Fruit fly (Drosophila melanogaster): ENCODE measurements around the gene Vha68-2.
A peak's percentile ranks its signal among the peaks of the same experiment; 100 is the strongest.

Gene Vha68-2

DNA sequence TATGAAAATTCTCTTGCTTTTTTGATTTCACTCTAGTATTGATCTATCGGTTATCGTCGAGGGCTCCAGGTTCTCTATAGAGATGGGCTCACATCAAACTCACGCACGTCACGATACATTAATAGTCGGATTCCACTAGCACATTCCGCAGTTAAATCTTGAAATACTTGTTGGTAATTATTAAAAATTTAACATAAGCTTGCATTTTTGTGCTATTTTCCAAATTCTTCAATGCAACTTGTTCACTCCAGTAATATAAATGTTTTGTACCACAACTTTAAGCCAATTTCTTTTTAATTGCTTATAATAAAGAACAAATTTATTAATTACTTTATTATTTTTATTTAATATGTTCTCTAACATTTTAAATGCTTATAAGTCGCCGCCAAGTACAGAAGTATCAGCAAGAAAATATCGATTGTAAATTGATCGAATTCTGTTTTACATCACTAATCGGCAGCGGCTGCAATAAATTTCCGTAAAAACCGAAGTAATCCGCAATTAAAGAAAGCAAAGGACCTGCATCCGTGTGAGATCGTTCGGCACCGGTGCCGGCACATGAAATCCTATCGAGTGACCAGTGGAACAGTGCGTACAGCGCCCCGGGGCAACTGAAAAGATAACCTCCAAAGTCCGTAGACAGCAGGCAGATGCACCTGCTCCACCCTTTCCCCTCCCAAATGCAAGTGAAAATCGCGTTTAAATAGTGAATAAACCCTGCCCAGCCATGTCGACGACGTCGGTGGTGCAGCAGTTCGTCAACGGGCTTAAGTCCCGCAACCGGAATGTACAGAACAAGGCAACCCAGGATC lies 30.1 kb downstream of the Vha68-2 start, which contains the start of the genes Vha68-1 and mTor (continued):
- TF ChIP-seq ash1 (GFP tag; optimal IDR thresholded peaks at IDR 0.05): no peak
- no peak for TF ChIP-seq sug (tag; optimal IDR thresholded peaks at IDR 0.05)
- peak; percentile 61; the same call in 1 of the 2 replicates for TF ChIP-seq tna (GFP tag; IDR thresholded peaks at IDR 0.05; ENCODE audit: partially characterized antibody)
- no peak for TF ChIP-seq CG14965 (GFP tag; optimal IDR thresholded peaks at IDR 0.05; ENCODE audit: borderline replicate concordance)
- no peak for TF ChIP-seq CG1603 (tag; optimal IDR thresholded peaks at IDR 0.05)
- TF ChIP-seq CG17568 (GFP tag; optimal IDR thresholded peaks at IDR 0.05): no peak
- peak; percentile 90 for TF ChIP-seq phol (tag; optimal IDR thresholded peaks at IDR 0.05)
- TF ChIP-seq CG1024 (GFP tag; IDR thresholded peaks at IDR 0.05): peak; percentile 75
- peak; percentile 24 for TF ChIP-seq Elba2 (GFP tag; optimal IDR thresholded peaks at IDR 0.05)
- TF ChIP-seq NfI (GFP tag; optimal IDR thresholded peaks at IDR 0.05): peak; percentile 84
- peak; percentile 76 for TF ChIP-seq pho (GFP tag; optimal IDR thresholded peaks at IDR 0.05)
- peak; percentile 82 for TF ChIP-seq Dek (tag; optimal IDR thresholded peaks at IDR 0.05)
- peak; percentile 85 for TF ChIP-seq sisA (GFP tag; IDR thresholded peaks at IDR 0.05)
- no peak for TF ChIP-seq lbe (GFP tag; optimal IDR thresholded peaks at IDR 0.05)
- TF ChIP-seq caup (GFP tag; optimal IDR thresholded peaks at IDR 0.05; ENCODE audit: severe bottlenecking): peak; percentile 65
- peak; percentile 89 for TF ChIP-seq Rfx (GFP tag; IDR thresholded peaks at IDR 0.05)
- TF ChIP-seq sd (tag; optimal IDR thresholded peaks at IDR 0.05): no peak
- TF ChIP-seq org-1 (GFP tag; optimal IDR thresholded peaks at IDR 0.05): no peak
- TF ChIP-seq CG3726 (GFP tag; IDR thresholded peaks at IDR 0.05): peak; percentile 46; the same call in 1 of the 3 replicates
- no peak for TF ChIP-seq abd-A (tag; optimal IDR thresholded peaks at IDR 0.05)
- TF ChIP-seq CG34422 (GFP tag; IDR thresholded peaks at IDR 0.05): peak; percentile 74; the same call in 2 of the 3 replicates
- TF ChIP-seq HLH54F (GFP tag; optimal IDR thresholded peaks at IDR 0.05): peak; percentile 82
- peak; percentile 81 for TF ChIP-seq CG11247 (GFP tag; IDR thresholded peaks at IDR 0.05)
- TF ChIP-seq da (GFP tag; optimal IDR thresholded peaks at IDR 0.05): no peak
- peak; percentile 85 for TF ChIP-seq CG17829 (tag; optimal IDR thresholded peaks at IDR 0.05)
- peak; percentile 48 for TF ChIP-seq wor (GFP tag; IDR thresholded peaks at IDR 0.05)
- peak; percentile 97 for TF ChIP-seq Ets65A (GFP tag)
- peak; percentile 20; the same call in 1 of the 2 replicates for TF ChIP-seq Gsc (GFP tag; IDR thresholded peaks at IDR 0.05)
- TF ChIP-seq CG4707 (GFP tag; optimal IDR thresholded peaks at IDR 0.05): no peak
- TF ChIP-seq z (GFP tag; IDR thresholded peaks at IDR 0.05): no peak
- TF ChIP-seq bowl (GFP tag; IDR thresholded peaks at IDR 0.05): no peak
- peak; percentile 91 for TF ChIP-seq CG30020 (tag; optimal IDR thresholded peaks at IDR 0.05)
- TF ChIP-seq schlank (tag; optimal IDR thresholded peaks at IDR 0.05): peak; percentile 9
- TF ChIP-seq CG2889 (GFP tag; IDR thresholded peaks at IDR 0.05): peak; percentile 79; the same call in 2 of the 3 replicates
- no peak for TF ChIP-seq stwl (tag; optimal IDR thresholded peaks at IDR 0.05)
- peak; percentile 60 for TF ChIP-seq CG4854 (GFP tag; optimal IDR thresholded peaks at IDR 0.05)
- TF ChIP-seq Dp (GFP tag; optimal IDR thresholded peaks at IDR 0.05): peak; percentile 40
- TF ChIP-seq HmgD (GFP tag; optimal IDR thresholded peaks at IDR 0.05): peak; percentile 35
- peak; percentile 73 for TF ChIP-seq CG9609 (GFP tag; optimal IDR thresholded peaks at IDR 0.05)
- peak; percentile 69 for TF ChIP-seq CG10543 (GFP tag; optimal IDR thresholded peaks at IDR 0.05)
- peak; percentile 65 for TF ChIP-seq CG4730 (GFP tag; IDR thresholded peaks at IDR 0.05)
- TF ChIP-seq ase (GFP tag; IDR thresholded peaks at IDR 0.05): peak; percentile 74
- peak; percentile 31 for TF ChIP-seq eyg (GFP tag; optimal IDR thresholded peaks at IDR 0.05)
- TF ChIP-seq CG16863 (GFP tag; optimal IDR thresholded peaks at IDR 0.05): peak; percentile 63
- peak; percentile 73 for TF ChIP-seq CG15696 (tag; optimal IDR thresholded peaks at IDR 0.05)
- no peak for TF ChIP-seq CG10431 (GFP tag; optimal IDR thresholded peaks at IDR 0.05)
- TF ChIP-seq HLHmδ (GFP tag; optimal IDR thresholded peaks at IDR 0.05): no peak
- peak; percentile 36 for TF ChIP-seq Camta (GFP tag; optimal IDR thresholded peaks at IDR 0.05)
- no peak for TF ChIP-seq run (tag; optimal IDR thresholded peaks at IDR 0.05)

Data from whole organism, embryonic.